Fruit fly (Drosophila melanogaster) whole organism, adult: Measurements from ENCODE around the gene CG32269.
A peak's percentile ranks its signal among the peaks of the same experiment; 100 is the strongest.

Experiments used
- CG11617 ChIP-seq: fragments of 200-800 bp; sonication (Bioruptor generic); optimal IDR thresholded peaks from 2 replicates; lab custom pipeline; 2017; ENCODE audit warnings: mild to moderate bottlenecking, missing biosample characterization, missing genetic modification reagents, missing genetic modification characterization
- CG12768 ChIP-seq: fragments of 200-800 bp; sonication (Bioruptor generic); optimal IDR thresholded peaks from 2 replicates; lab custom pipeline; 2017; ENCODE audit warnings: missing biosample characterization, missing genetic modification characterization, mild to moderate bottlenecking, moderate library complexity, missing genetic modification reagents
- CG5204 ChIP-seq: fragments of 200-800 bp; sonication (Bioruptor generic); optimal IDR thresholded peaks from 2 replicates; lab custom pipeline; 2016; ENCODE audit warnings: missing biosample characterization, missing genetic modification characterization
- Mnt ChIP-seq: fragments of 200-800 bp; sonication (Bioruptor generic); optimal IDR thresholded peaks from 2 replicates; lab custom pipeline; 2016; ENCODE audit warnings: missing biosample characterization, mild to moderate bottlenecking, missing genetic modification characterization
- cic ChIP-seq: fragments of 200-800 bp; sonication (Bioruptor generic); optimal IDR thresholded peaks from 2 replicates; lab custom pipeline; 2017; ENCODE audit warnings: missing biosample characterization, mild to moderate bottlenecking, missing genetic modification characterization, moderate library complexity
- cnc ChIP-seq, 2 experiments: fragments of >200 bp; optimal IDR thresholded peaks; 2 replicates each; lab custom pipeline; 2017
- toe ChIP-seq: fragments of 200-800 bp; sonication (Bioruptor generic); optimal IDR thresholded peaks from 2 replicates; lab custom pipeline; 2016; ENCODE audit warnings: missing biosample characterization, missing genetic modification characterization

DNA sequence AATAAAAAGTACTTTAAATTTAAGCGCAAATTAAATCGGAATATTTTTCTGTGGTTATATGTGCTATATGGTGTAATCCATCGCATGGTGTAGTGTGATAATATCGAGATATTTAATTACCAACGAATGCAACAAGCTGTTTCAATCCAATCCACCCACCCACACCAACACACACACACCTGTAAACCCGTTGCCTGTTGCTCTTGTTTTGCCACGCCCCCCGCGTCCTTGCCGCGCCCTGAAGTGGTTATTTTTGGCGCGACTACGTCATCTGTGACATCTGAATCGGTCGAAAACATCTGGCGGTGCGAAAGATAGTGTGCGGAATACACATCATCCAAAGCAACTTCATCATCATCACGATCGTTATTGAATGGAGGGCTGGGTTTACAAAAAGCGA, 43.4 kb downstream of the CG32269 start:
- no peak for TF ChIP-seq CG12768
- no peak for TF ChIP-seq cic (GFP tag; lab: Kevin White, UChicago)
- no peak for TF ChIP-seq toe (GFP tag; lab: Kevin White, UChicago)
- TF ChIP-seq cnc (optimal IDR thresholded peaks at IDR 0.05; lab: Kevin White, UChicago), result no peak
- TF ChIP-seq Mnt (GFP tag; lab: Kevin White, UChicago), result no peak
- TF ChIP-seq CG11617 (GFP tag; lab: Kevin White, UChicago), result peak; percentile 1
- TF ChIP-seq CG5204 (GFP tag; lab: Kevin White, UChicago), result no peak
